Fruit fly (Drosophila melanogaster): ENCODE measurements around the gene CG2004.

Gene CG2004

DNA sequence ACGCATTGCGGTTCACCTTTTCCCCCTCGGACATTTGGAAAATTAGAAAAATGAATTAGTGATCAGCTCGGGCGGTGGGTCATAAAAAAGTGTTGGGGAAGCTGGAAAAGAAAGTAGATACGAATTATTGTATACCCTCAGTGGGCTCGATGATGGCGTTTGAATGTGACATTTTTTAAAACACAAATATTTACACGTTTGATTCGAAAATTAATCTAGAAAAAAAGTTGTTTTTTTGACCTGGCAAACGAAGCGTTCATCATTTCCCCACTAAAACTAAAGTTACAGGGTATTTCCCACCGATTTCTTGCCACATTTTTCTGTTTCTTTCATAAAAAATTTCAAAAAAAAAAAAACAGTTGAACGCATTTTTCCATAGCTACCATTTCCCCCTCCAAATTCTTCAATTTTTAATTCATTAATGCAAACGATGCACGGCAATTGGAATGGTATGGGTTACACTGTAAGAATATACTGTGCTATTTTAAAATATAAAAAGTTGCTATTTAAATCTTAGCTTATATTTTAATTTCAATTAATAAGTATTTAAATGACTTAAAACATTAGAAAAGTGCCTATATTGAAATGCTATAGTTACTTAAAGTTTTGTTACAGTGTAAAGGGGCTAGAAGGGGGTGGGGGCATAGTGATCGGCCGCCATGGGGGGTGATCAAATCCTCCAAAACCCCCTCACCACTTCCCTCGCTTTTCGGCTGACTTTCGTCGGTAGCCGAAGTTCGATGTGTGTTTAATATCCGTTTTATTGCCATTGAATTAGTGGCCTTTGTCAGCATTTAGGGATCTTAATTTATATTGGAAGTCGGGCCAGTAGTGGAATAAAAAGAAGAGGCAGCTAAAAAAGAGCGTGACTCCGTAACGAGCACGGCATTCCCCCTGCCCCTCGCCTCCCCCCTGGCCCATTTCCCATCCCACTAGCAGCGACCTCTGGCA lies 43.1 kb downstream of the CG2004 start:
- TF ChIP-seq Jra (GFP tag; optimal IDR thresholded peaks at IDR 0.05) (no peak), CrebA (GFP tag; optimal IDR thresholded peaks at IDR 0.05; ENCODE audit: borderline replicate concordance) (no peak), dsf (GFP tag; optimal IDR thresholded peaks at IDR 0.05; ENCODE audit: borderline replicate concordance) (no peak), Vsx2 (GFP tag; optimal IDR thresholded peaks at IDR 0.05; ENCODE audit: partially characterized antibody) (no peak), Rel (GFP tag; optimal IDR thresholded peaks at IDR 0.05) (no peak), Rel (tag; optimal IDR thresholded peaks at IDR 0.05) (no peak), rgr (GFP tag; optimal IDR thresholded peaks at IDR 0.05) (no peak), brk (GFP tag; optimal IDR thresholded peaks at IDR 0.05) (no peak), N (GFP tag; optimal IDR thresholded peaks at IDR 0.05) (no peak), br (GFP tag; optimal IDR thresholded peaks at IDR 0.05) (no peak)

DNA sequence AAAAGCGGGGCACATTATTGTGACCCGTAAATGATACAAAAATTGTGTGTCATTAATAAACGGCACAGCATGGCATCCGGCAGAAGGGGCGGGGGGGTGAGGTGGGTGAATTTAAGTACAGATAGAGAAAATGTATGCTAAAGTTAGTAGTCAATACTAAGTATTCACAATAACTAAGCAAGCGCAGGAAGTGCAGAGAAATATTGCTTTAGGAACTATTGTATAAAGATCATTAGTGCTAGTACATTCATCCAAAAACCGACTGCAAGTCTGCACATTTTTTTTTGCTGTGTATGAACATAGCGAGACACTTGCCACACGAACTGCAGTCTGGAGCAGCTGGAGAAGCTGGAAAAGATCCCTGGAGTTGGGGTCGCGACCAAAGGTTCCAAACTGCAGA lies 45.3 kb downstream of the CG2004 start:
- TF ChIP-seq dmrt93B (GFP tag; optimal IDR thresholded peaks at IDR 0.05) (no peak), CG9705 (GFP tag; optimal IDR thresholded peaks at IDR 0.05) (no peak), HLH106 (tag; optimal IDR thresholded peaks at IDR 0.05) (peak; percentile 57), fru (GFP tag; optimal IDR thresholded peaks at IDR 0.05) (peak; percentile 26), Sp1 (GFP tag; optimal IDR thresholded peaks at IDR 0.05) (peak; percentile 27), ey (GFP tag; optimal IDR thresholded peaks at IDR 0.05) (peak; percentile 2), Hnf4 (GFP tag; optimal IDR thresholded peaks at IDR 0.05) (no peak), sv (GFP tag; optimal IDR thresholded peaks at IDR 0.05) (no peak), foxo (GFP tag; optimal IDR thresholded peaks at IDR 0.05) (peak in 1 of 2 experiments; percentile 26), h (GFP tag; optimal IDR thresholded peaks at IDR 0.05) (peak; percentile 35), br (GFP tag; optimal IDR thresholded peaks at IDR 0.05) (no peak)

dm6 chrX:8667709-8668108 lies 47.0 kb downstream of the CG2004 start:
- TF ChIP-seq woc (GFP tag; optimal IDR thresholded peaks at IDR 0.05) (peak; percentile 67), lola (GFP tag; optimal IDR thresholded peaks at IDR 0.05) (no peak), br (GFP tag; optimal IDR thresholded peaks at IDR 0.05) (peak; percentile 70), rgr (GFP tag; optimal IDR thresholded peaks at IDR 0.05) (peak; percentile 57), tai (GFP tag; optimal IDR thresholded peaks at IDR 0.05) (no peak), HLH106 (tag; optimal IDR thresholded peaks at IDR 0.05) (peak; percentile 67), Abd-B (GFP tag; optimal IDR thresholded peaks at IDR 0.05) (no peak), jim (GFP tag; optimal IDR thresholded peaks at IDR 0.05) (no peak), dmrt93B (GFP tag; optimal IDR thresholded peaks at IDR 0.05) (peak; percentile 30), foxo (GFP tag; optimal IDR thresholded peaks at IDR 0.05) (peak in 1 of 2 experiments; percentile 74), Vsx2 (GFP tag; optimal IDR thresholded peaks at IDR 0.05; ENCODE audit: partially characterized antibody) (no peak), CG9705 (GFP tag; optimal IDR thresholded peaks at IDR 0.05) (no peak), Hnf4 (GFP tag; optimal IDR thresholded peaks at IDR 0.05) (peak; percentile 57), brk (GFP tag; optimal IDR thresholded peaks at IDR 0.05) (no peak), N (GFP tag; optimal IDR thresholded peaks at IDR 0.05) (no peak), sage (GFP tag; optimal IDR thresholded peaks at IDR 0.05) (no peak), CrebA (GFP tag; optimal IDR thresholded peaks at IDR 0.05; ENCODE audit: borderline replicate concordance) (no peak), fru (GFP tag; optimal IDR thresholded peaks at IDR 0.05) (peak; percentile 66), sv (GFP tag; optimal IDR thresholded peaks at IDR 0.05) (no peak), Mio (GFP tag; optimal IDR thresholded peaks at IDR 0.05) (no peak), h (GFP tag; optimal IDR thresholded peaks at IDR 0.05) (peak; percentile 64), dl (GFP tag; optimal IDR thresholded peaks at IDR 0.05; ENCODE audit: insufficient read depth in 1 of 2, partially characterized antibody in 2 of 2) (no peak), psq (GFP tag; optimal IDR thresholded peaks at IDR 0.05) (peak; percentile 21), ey (GFP tag; optimal IDR thresholded peaks at IDR 0.05) (peak; percentile 80), Hr83 (GFP tag; optimal IDR thresholded peaks at IDR 0.05; ENCODE audit: poor library complexity, severe bottlenecking) (no peak), Hr78 (GFP tag; optimal IDR thresholded peaks at IDR 0.05) (no peak), pan (optimal IDR thresholded peaks at IDR 0.05) (no peak), GATAd (GFP tag; optimal IDR thresholded peaks at IDR 0.05) (no peak), Dfd (GFP tag; optimal IDR thresholded peaks at IDR 0.05) (peak; percentile 23), Sp1 (GFP tag; optimal IDR thresholded peaks at IDR 0.05) (peak; percentile 64), Rel (GFP tag; optimal IDR thresholded peaks at IDR 0.05) (no peak), Rel (tag; optimal IDR thresholded peaks at IDR 0.05) (no peak), Dif (GFP tag; optimal IDR thresholded peaks at IDR 0.05; ENCODE audit: partially characterized antibody) (no peak), Jra (GFP tag; optimal IDR thresholded peaks at IDR 0.05) (no peak), usp (GFP tag; optimal IDR thresholded peaks at IDR 0.05) (no peak), OdsH (GFP tag; optimal IDR thresholded peaks at IDR 0.05) (peak; percentile 53), dsf (GFP tag; optimal IDR thresholded peaks at IDR 0.05; ENCODE audit: borderline replicate concordance) (no peak), CG32264 (GFP tag; optimal IDR thresholded peaks at IDR 0.05) (no peak), Myc (optimal IDR thresholded peaks at IDR 0.05) (no peak)
